Worm (Caenorhabditis elegans) whole organism, late embryonic: ENCODE data around the gene lgc-26.

Source experiments
- ceh-6 ChIP-seq: fragments of 200-800 bp; sonication (Bioruptor generic); optimal IDR thresholded peaks from 2 replicates; lab custom pipeline; 2018; ENCODE audit warnings: mild to moderate bottlenecking, missing genetic modification characterization, missing compliant biosample characterization
- ets-4 ChIP-seq: sonication (generic microtip); optimal IDR thresholded peaks from 2 replicates; lab custom pipeline; 2016; ENCODE audit warnings: missing genetic modification characterization, missing compliant biosample characterization
- fkh-6 ChIP-seq: sonication (generic microtip); optimal IDR thresholded peaks from 2 replicates; lab custom pipeline; 2016; ENCODE audit warnings: missing genetic modification characterization, missing compliant biosample characterization
- mec-3 ChIP-seq: sonication (generic microtip); optimal IDR thresholded peaks from 2 replicates; lab custom pipeline; 2016; ENCODE audit warnings: borderline replicate concordance, missing genetic modification characterization, missing compliant biosample characterization
- pha-4 ChIP-seq: fragments of 150-350 bp; optimal IDR thresholded peaks from 2 replicates; lab custom pipeline; 2018; ENCODE audit warnings: missing biosample characterization, missing genetic modification reagents, missing genetic modification characterization
- ref-2 ChIP-seq: sonication (generic microtip); optimal IDR thresholded peaks from 2 replicates; lab custom pipeline; 2016; ENCODE audit warnings: missing genetic modification characterization, missing compliant biosample characterization
- rnt-1 ChIP-seq: sonication (generic microtip); optimal IDR thresholded peaks from 2 replicates; lab custom pipeline; 2016; ENCODE audit warnings: missing genetic modification characterization, missing compliant biosample characterization
- tbx-2 ChIP-seq: sonication (generic microtip); optimal IDR thresholded peaks from 2 replicates; lab custom pipeline; 2016; ENCODE audit warnings: missing genetic modification characterization, missing compliant biosample characterization
- unc-86 ChIP-seq: sonication (generic microtip); optimal IDR thresholded peaks from 2 replicates; lab custom pipeline; 2016; ENCODE audit warnings: missing genetic modification characterization, missing compliant biosample characterization

- TF ChIP-seq ref-2: no peak
- no peak for TF ChIP-seq pha-4 (tag; lab: Kevin White, UChicago)
- TF ChIP-seq fkh-6 (tag; lab: Kevin White, UChicago): no peak
- no peak for TF ChIP-seq tbx-2 (tag; lab: Kevin White, UChicago)
- TF ChIP-seq unc-86 (tag; lab: Kevin White, UChicago): no peak
- TF ChIP-seq mec-3 (tag; lab: Kevin White, UChicago): no peak
- TF ChIP-seq rnt-1 (tag; lab: Kevin White, UChicago): no peak
- TF ChIP-seq ceh-6: no peak
- no peak for TF ChIP-seq ets-4 (tag; lab: Kevin White, UChicago)
Measured at ce11 chrV:238094-238493, 30.0 kb upstream of the lgc-26 start, which contains the start of gene R02C2.1.
